Worm (Caenorhabditis elegans) whole organism, late embryonic: ENCODE results near the gene serp-1.1.

Experiments
- C38D4.7 ChIP-seq: fragments of 200-800 bp; sonication (Bioruptor generic); optimal IDR thresholded peaks from 2 replicates; lab custom pipeline; 2018; ENCODE audit warnings: mild to moderate bottlenecking, missing genetic modification characterization, moderate library complexity, missing compliant biosample characterization
- K02D7.2 ChIP-seq: sonication (generic microtip); optimal IDR thresholded peaks from 2 replicates; lab custom pipeline; 2017; ENCODE audit warnings: mild to moderate bottlenecking, missing genetic modification characterization, missing compliant biosample characterization
- K09A11.1 ChIP-seq: sonication (generic microtip); optimal IDR thresholded peaks from 2 replicates; lab custom pipeline; 2017; ENCODE audit warnings: antibody characterized with exemption, mild to moderate bottlenecking, missing genetic modification characterization, missing compliant biosample characterization; ENCODE audit not compliant: insufficient read depth
- ama-1 ChIP-seq: fragments of 150-350 bp; optimal IDR thresholded peaks from 2 replicates; lab custom pipeline; 2014
- ceh-30 ChIP-seq: fragments of 150-350 bp; optimal IDR thresholded peaks from 2 replicates; lab custom pipeline; 2014; ENCODE audit warnings: missing biosample characterization, missing genetic modification characterization
- ceh-34 ChIP-seq: sonication (generic microtip); optimal IDR thresholded peaks from 2 replicates; lab custom pipeline; 2016; ENCODE audit warnings: mild to moderate bottlenecking, missing genetic modification characterization, missing compliant biosample characterization
- ceh-6 ChIP-seq: fragments of 200-800 bp; sonication (Bioruptor generic); optimal IDR thresholded peaks from 2 replicates; lab custom pipeline; 2018; ENCODE audit warnings: mild to moderate bottlenecking, missing genetic modification characterization, missing compliant biosample characterization
- fkh-10 ChIP-seq: fragments of 150-350 bp; optimal IDR thresholded peaks from 2 replicates; lab custom pipeline; 2014; ENCODE audit warnings: missing biosample characterization, missing genetic modification reagents, missing genetic modification characterization
- lim-6 ChIP-seq: sonication (generic microtip); optimal IDR thresholded peaks from 2 replicates; lab custom pipeline; 2016; ENCODE audit warnings: missing genetic modification characterization, missing compliant biosample characterization
- nfya-1 ChIP-seq: sonication (generic microtip); optimal IDR thresholded peaks from 2 replicates; lab custom pipeline; 2017; ENCODE audit warnings: missing genetic modification characterization, mild to moderate bottlenecking, missing compliant biosample characterization, antibody characterized with exemption, moderate library complexity
- pha-4 ChIP-seq: fragments of 150-350 bp; optimal IDR thresholded peaks from 2 replicates; lab custom pipeline; 2018; ENCODE audit warnings: missing biosample characterization, missing genetic modification reagents, missing genetic modification characterization
- unc-42 ChIP-seq: sonication (generic microtip); optimal IDR thresholded peaks from 2 replicates; lab custom pipeline; 2016; ENCODE audit warnings: missing genotype, missing genetic modification characterization, missing compliant biosample characterization
- ztf-16 ChIP-seq: sonication (generic microtip); optimal IDR thresholded peaks from 2 replicates; lab custom pipeline; 2017; ENCODE audit warnings: missing genetic modification characterization, missing compliant biosample characterization

ce11 chrX:15851013-15851412 is 9.6 kb downstream of the serp-1.1 start:
- no peak for TF ChIP-seq K02D7.2
- TF ChIP-seq nfya-1 (tag; lab: Kevin White, UChicago), result no peak
- no peak for TF ChIP-seq ztf-16 (tag; lab: Kevin White, UChicago)
- no peak for TF ChIP-seq C38D4.7 (GFP tag; lab: Kevin White, UChicago)
- TF ChIP-seq lim-6 (tag; lab: Kevin White, UChicago), result no peak
- TF ChIP-seq K09A11.1 (tag; lab: Kevin White, UChicago), result no peak
- TF ChIP-seq ceh-6 (GFP tag; lab: Kevin White, UChicago), result no peak
- no peak for TF ChIP-seq unc-42 (tag; lab: Kevin White, UChicago)
- TF ChIP-seq ceh-34 (tag; lab: Kevin White, UChicago), result no peak
- TF ChIP-seq ama-1 (lab: Kevin White, UChicago), result no peak
- no peak for TF ChIP-seq pha-4 (tag; lab: Kevin White, UChicago)
- no peak for TF ChIP-seq ceh-30 (tag; lab: Kevin White, UChicago)
- no peak for TF ChIP-seq fkh-10 (GFP tag; lab: Kevin White, UChicago)
